Fruit fly (Drosophila melanogaster): ENCODE results near the gene rudhira.
A peak's percentile ranks its signal among the peaks of the same experiment; 100 is the strongest.

Gene rudhira

dm6 chrX:11788187-11788870, 28.4 kb upstream of the rudhira start (continued):
- TF ChIP-seq unc-4 (GFP tag; IDR thresholded peaks at IDR 0.05; ENCODE audit: partially characterized antibody) (no peak), fru (optimal IDR thresholded peaks at IDR 0.05) (no peak), CG32772 (GFP tag; IDR thresholded peaks at IDR 0.05) (peak; percentile 66), nau (GFP tag; optimal IDR thresholded peaks at IDR 0.05) (peak; percentile 60), pzg (GFP tag; optimal IDR thresholded peaks at IDR 0.05) (no peak), CG10366 (GFP tag; IDR thresholded peaks at IDR 0.05) (peak; percentile 75), tll (GFP tag; optimal IDR thresholded peaks at IDR 0.05) (no peak), CG17612 (GFP tag; IDR thresholded peaks at IDR 0.05) (no peak), CG10462 (GFP tag; optimal IDR thresholded peaks at IDR 0.05) (peak; percentile 47), CG31224 (GFP tag; IDR thresholded peaks at IDR 0.05) (0 out of 2 replicates have a peak, but pooled peaks have one; percentile 14), prd (optimal IDR thresholded peaks at IDR 0.05) (no peak), prd (GFP tag; IDR thresholded peaks at IDR 0.05) (peak; percentile 81), Trl (optimal IDR thresholded peaks at IDR 0.05) (no peak), Trl (GFP tag; optimal IDR thresholded peaks at IDR 0.05) (peak; percentile 48), Mad (GFP tag; optimal IDR thresholded peaks at IDR 0.05) (peak; percentile 45), Gug (GFP tag; IDR thresholded peaks at IDR 0.05) (no peak), fd3F (GFP tag; optimal IDR thresholded peaks at IDR 0.05) (peak; percentile 56), CG10565 (GFP tag; optimal IDR thresholded peaks at IDR 0.05) (no peak), stc (GFP tag; IDR thresholded peaks at IDR 0.05) (peak; percentile 78), dpn (GFP tag; optimal IDR thresholded peaks at IDR 0.05) (peak; percentile 55 to 67), sens (GFP tag) (peak; percentile 91), CG10267 (tag; optimal IDR thresholded peaks at IDR 0.05) (peak; percentile 53), CG2120 (GFP tag; optimal IDR thresholded peaks at IDR 0.05) (peak; percentile 74), shn (GFP tag; optimal IDR thresholded peaks at IDR 0.05) (peak; percentile 31), dysf (GFP tag; IDR thresholded peaks at IDR 0.05) (peak; percentile 82), CG8924 (tag; optimal IDR thresholded peaks at IDR 0.05) (peak; percentile 79), CG34224 (GFP tag; IDR thresholded peaks at IDR 0.05; ENCODE audit: partially characterized antibody) (no peak), CG30431 (GFP tag; optimal IDR thresholded peaks at IDR 0.05) (peak; percentile 35), bsh (GFP tag; optimal IDR thresholded peaks at IDR 0.05) (peak; percentile 72), Med (GFP tag) (peak; percentile 93), Lpt (GFP tag; optimal IDR thresholded peaks at IDR 0.05) (no peak), gem (tag; optimal IDR thresholded peaks at IDR 0.05) (peak; percentile 85), Sin3A (optimal IDR thresholded peaks at IDR 0.05) (no peak), hb (GFP tag; IDR thresholded peaks at IDR 0.05; ENCODE audit: partially characterized antibody) (no peak), Hmr (GFP tag; optimal IDR thresholded peaks at IDR 0.05) (peak; percentile 78), CG3726 (GFP tag; IDR thresholded peaks at IDR 0.05) (peak; percentile 61; the same call in 1 of the 3 replicates), chn (GFP tag; optimal IDR thresholded peaks at IDR 0.05) (peak; percentile 52), org-1 (GFP tag; optimal IDR thresholded peaks at IDR 0.05) (peak; percentile 64), tap (tag; optimal IDR thresholded peaks at IDR 0.05) (peak; percentile 63), Hmx (GFP tag; optimal IDR thresholded peaks at IDR 0.05) (no peak), B-H2 (GFP tag; optimal IDR thresholded peaks at IDR 0.05) (no peak), MESR4 (GFP tag; optimal IDR thresholded peaks at IDR 0.05) (no peak), Asciz (GFP tag; optimal IDR thresholded peaks at IDR 0.05) (peak; percentile 58), CG34376 (GFP tag; optimal IDR thresholded peaks at IDR 0.05) (no peak), odd (GFP tag; optimal IDR thresholded peaks at IDR 0.05) (peak; percentile 54), Scr (GFP tag; IDR thresholded peaks at IDR 0.05; ENCODE audit: partially characterized antibody) (no peak), ash1 (GFP tag; optimal IDR thresholded peaks at IDR 0.05) (no peak), CG11695 (GFP tag; IDR thresholded peaks at IDR 0.05) (peak; percentile 79), Hsf (GFP tag; optimal IDR thresholded peaks at IDR 0.05) (peak; percentile 73), Opbp (GFP tag; IDR thresholded peaks at IDR 0.05; ENCODE audit: partially characterized antibody) (no peak), crol (GFP tag; IDR thresholded peaks at IDR 0.05) (0 out of 2 replicates have a peak, but pooled peaks have one; percentile 21)

All from whole organism, embryonic.